Fruit fly (Drosophila melanogaster) Kc167 (cell line): ENCODE data around the gene CG32087.

ENCODE experiments used
- Myc ChIP-seq: fragments of >200 bp; optimal IDR thresholded peaks from 2 replicates; lab custom pipeline; 2017; ENCODE audit warnings: missing external identifiers
- insv ChIP-seq: fragments of >200 bp; optimal IDR thresholded peaks from 3 replicates; lab custom pipeline; 2018; ENCODE audit warnings: missing external identifiers
- ttk ChIP-seq: sonication (Bioruptor generic); optimal IDR thresholded peaks from 2 replicates; lab custom pipeline; 2017; ENCODE audit warnings: missing external identifiers

DNA sequence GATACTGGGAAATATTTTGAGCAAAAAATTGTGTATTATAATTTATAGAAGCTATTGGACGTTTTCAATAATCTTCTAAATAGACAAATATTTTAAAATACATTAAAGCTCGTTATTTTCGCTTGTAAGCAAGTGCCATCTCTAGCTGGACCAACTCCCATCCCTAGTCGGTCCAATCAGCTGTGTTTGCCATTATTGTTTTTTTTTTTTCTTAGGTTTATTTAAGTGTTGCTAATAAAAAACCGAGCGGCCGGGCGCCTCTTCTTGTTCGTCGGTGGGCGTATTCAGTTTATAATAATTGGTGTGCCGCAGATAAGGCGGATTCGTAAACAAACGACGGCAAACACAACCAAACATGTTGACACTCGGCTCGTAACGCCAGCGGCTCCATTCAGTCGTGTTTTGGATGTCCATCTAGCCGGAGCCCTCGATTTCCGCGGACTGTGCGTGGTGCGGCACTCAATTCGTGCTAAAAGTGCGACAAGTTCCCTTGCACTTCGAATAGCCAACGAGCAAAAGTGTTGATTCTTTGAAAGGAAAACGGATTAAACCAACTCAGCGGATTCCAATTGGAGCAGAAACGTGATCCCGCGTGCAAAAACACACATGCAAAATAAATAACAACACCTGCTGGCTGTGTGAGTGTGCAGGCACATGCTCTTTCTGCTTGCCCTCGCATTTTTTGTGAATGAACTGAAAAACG is 48.0 kb upstream of the CG32087 start, which contains the start of gene Sugb:
- TF ChIP-seq ttk = no peak
- TF ChIP-seq Myc = no peak
- no peak for TF ChIP-seq insv (lab: Kevin White, UChicago)
